Worm (Caenorhabditis elegans): ENCODE data around the gene F59E12.1.

F59E12.1 gene

DNA sequence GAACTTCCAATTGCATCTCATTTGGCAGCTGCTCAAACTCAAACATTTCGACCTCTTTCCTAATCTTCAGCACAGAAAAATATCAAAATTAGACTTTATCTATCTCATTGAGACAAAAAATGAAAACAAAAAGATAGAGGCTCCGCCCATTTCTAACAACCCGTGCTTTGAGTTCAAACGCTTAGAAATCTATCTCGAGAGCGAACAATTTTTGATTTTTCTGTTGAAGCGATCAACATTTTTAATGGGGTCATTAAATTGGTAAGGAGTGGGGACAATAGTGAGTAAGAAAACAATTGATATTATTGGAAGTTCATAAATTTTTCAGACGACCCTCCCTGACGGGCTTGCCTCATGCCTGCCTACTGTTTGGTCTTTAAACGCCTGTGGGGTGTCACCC lies 44.6 kb downstream of the F59E12.1 start, which contains the start of the genes C25H3.10 and C25H3.1:
Gene C25H3.10 (minus strand): TSS at position 101 of the 400 bp plus-strand sequence.
Gene C25H3.1 (plus strand): TSS at position 203 of the 400 bp plus-strand sequence.
- TF ChIP-seq egl-5 (tag; optimal IDR thresholded peaks at IDR 0.05) (peak; percentile 74), pha-4 (tag; optimal IDR thresholded peaks at IDR 0.05) (no peak)

DNA sequence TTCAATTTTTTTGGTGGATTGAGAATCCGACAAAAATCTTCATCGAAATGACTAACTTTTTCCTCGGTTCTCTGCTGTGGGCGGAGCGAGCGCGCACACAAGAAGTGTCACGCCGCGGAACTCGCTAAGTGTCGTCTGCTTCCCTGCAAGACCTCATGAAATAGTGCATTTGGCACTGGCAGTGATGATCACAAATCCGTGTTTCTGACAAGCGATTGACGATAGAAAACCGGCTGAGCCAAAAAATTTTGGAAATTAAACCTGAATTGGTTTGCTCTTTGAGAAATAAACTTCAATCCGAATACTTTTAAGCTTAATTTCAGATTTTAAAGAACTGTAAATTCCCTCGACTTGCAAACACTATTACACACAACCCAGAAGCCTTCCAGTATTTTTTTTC lies 47.2 kb downstream of the F59E12.1 start:
- peak; percentile 42 for TF ChIP-seq pha-4 (tag; optimal IDR thresholded peaks at IDR 0.05)
- peak; percentile 39 for TF ChIP-seq hmg-11 (tag; optimal IDR thresholded peaks at IDR 0.05)
- TF ChIP-seq unc-62 (GFP tag; optimal IDR thresholded peaks at IDR 0.05) = no peak
- peak; percentile 40 for TF ChIP-seq ceh-82 (tag; optimal IDR thresholded peaks at IDR 0.05)
- no peak for TF ChIP-seq egl-27 (tag; optimal IDR thresholded peaks at IDR 0.05)
- peak; percentile 96 for TF ChIP-seq ama-1 (optimal IDR thresholded peaks at IDR 0.05)
- no peak for TF ChIP-seq elt-1 (tag; optimal IDR thresholded peaks at IDR 0.05)
- TF ChIP-seq ceh-28 (tag; optimal IDR thresholded peaks at IDR 0.05) = peak; percentile 14
- TF ChIP-seq skn-1 (tag; optimal IDR thresholded peaks at IDR 0.05) = peak; percentile 26
- peak; percentile 50 for TF ChIP-seq R02D3.7 (tag; optimal IDR thresholded peaks at IDR 0.05)
- peak; percentile 81 for TF ChIP-seq nhr-23 (tag; optimal IDR thresholded peaks at IDR 0.05)
- TF ChIP-seq fos-1 (tag; optimal IDR thresholded peaks at IDR 0.05) = no peak
- TF ChIP-seq mdl-1 (tag; optimal IDR thresholded peaks at IDR 0.05) = no peak
- TF ChIP-seq aly-2 (tag; optimal IDR thresholded peaks at IDR 0.05) = peak; percentile 81
- peak; percentile 40 for TF ChIP-seq pqm-1 (tag; optimal IDR thresholded peaks at IDR 0.05)
- no peak for TF ChIP-seq ceh-9 (tag; optimal IDR thresholded peaks at IDR 0.05)
- TF ChIP-seq nhr-43 (tag; optimal IDR thresholded peaks at IDR 0.05; ENCODE audit: poor library complexity, severe bottlenecking) = peak; percentile 68
- peak; percentile 71 for TF ChIP-seq elt-2 (tag; optimal IDR thresholded peaks at IDR 0.05)
- TF ChIP-seq tbx-2 (tag; optimal IDR thresholded peaks at IDR 0.05) = peak; percentile 38
- peak; percentile 0 for TF ChIP-seq lsy-12 (tag; optimal IDR thresholded peaks at IDR 0.05)
- no peak for TF ChIP-seq nhr-28 (tag; optimal IDR thresholded peaks at IDR 0.05)
- TF ChIP-seq eor-1 (tag; optimal IDR thresholded peaks at IDR 0.05) = no peak
- no peak for TF ChIP-seq elt-3 (tag; optimal IDR thresholded peaks at IDR 0.05)
- TF ChIP-seq ZK546.5 (tag; optimal IDR thresholded peaks at IDR 0.05) = no peak
- TF ChIP-seq nfya-1 (tag; optimal IDR thresholded peaks at IDR 0.05; ENCODE audit: insufficient read depth) = peak; percentile 78
- peak; percentile 41 for TF ChIP-seq nhr-77 (tag; optimal IDR thresholded peaks at IDR 0.05)
- TF ChIP-seq sea-2 (GFP tag; optimal IDR thresholded peaks at IDR 0.05) = no peak
- TF ChIP-seq fkh-10 (GFP tag; optimal IDR thresholded peaks at IDR 0.05) = no peak
- no peak for TF ChIP-seq nhr-237 (tag; optimal IDR thresholded peaks at IDR 0.05)
- TF ChIP-seq nhr-76 (tag; optimal IDR thresholded peaks at IDR 0.05) = no peak
- TF ChIP-seq snpc-4 (tag; optimal IDR thresholded peaks at IDR 0.05) = peak; percentile 99
- no peak for TF ChIP-seq nhr-67 (tag; optimal IDR thresholded peaks at IDR 0.05)
- TF ChIP-seq jun-1 (tag; optimal IDR thresholded peaks at IDR 0.05) = no peak
- no peak for TF ChIP-seq zag-1 (tag; optimal IDR thresholded peaks at IDR 0.05)
- peak; percentile 10 for TF ChIP-seq lin-39 (tag; optimal IDR thresholded peaks at IDR 0.05)
- TF ChIP-seq ceh-16 (tag; optimal IDR thresholded peaks at IDR 0.05) = no peak
- no peak for TF ChIP-seq egl-5 (tag; optimal IDR thresholded peaks at IDR 0.05)
- peak; percentile 29 for TF ChIP-seq lin-15B (tag; optimal IDR thresholded peaks at IDR 0.05)
- no peak for TF ChIP-seq ztf-4 (tag; optimal IDR thresholded peaks at IDR 0.05)
- TF ChIP-seq nhr-25 (tag; optimal IDR thresholded peaks at IDR 0.05) = peak; percentile 59

DNA sequence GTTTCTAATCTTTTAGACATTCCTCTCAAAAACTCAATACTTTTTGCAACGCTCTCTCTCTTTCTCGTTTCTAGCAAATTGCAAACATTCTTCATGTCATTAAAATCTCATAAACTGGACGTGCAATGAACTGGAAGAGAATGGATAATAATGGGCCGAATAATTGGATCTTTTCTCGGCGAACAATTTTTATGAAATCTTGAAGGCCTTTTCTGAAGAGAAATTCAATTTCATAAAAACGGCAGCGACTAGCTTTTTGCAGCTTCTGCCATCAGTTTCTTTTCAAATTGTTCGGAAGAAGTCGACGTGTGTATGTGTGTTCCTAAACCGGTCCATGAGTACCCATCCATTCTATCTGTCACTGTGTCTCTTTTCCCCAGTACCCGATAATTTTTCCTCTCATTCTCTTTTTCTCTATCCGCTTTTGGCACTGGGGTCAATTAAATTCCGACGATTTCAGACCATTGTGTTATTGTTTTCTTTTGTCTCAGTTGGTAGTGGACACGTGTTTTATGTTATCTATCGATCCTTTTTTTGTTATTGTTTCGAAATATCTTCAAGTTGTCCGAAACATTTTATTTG lies 48.4 kb downstream of the F59E12.1 start:
- TF ChIP-seq ceh-16 (tag; optimal IDR thresholded peaks at IDR 0.05) = no peak
- no peak for TF ChIP-seq nhr-11 (tag; optimal IDR thresholded peaks at IDR 0.05)
- TF ChIP-seq ceh-9 (tag; optimal IDR thresholded peaks at IDR 0.05) = no peak
- TF ChIP-seq ztf-11 (tag; optimal IDR thresholded peaks at IDR 0.05) = no peak
- peak; percentile 62 for TF ChIP-seq nhr-25 (tag; optimal IDR thresholded peaks at IDR 0.05)
- peak; percentile 13 for TF ChIP-seq nhr-23 (tag; optimal IDR thresholded peaks at IDR 0.05)
- peak; percentile 91 for TF ChIP-seq egl-5 (tag; optimal IDR thresholded peaks at IDR 0.05)
- TF ChIP-seq ZK546.5 (tag; optimal IDR thresholded peaks at IDR 0.05) = no peak
- TF ChIP-seq nhr-76 (tag; optimal IDR thresholded peaks at IDR 0.05) = no peak
- no peak for TF ChIP-seq sea-2 (GFP tag; optimal IDR thresholded peaks at IDR 0.05)
- peak; percentile 30 for TF ChIP-seq hmg-11 (tag; optimal IDR thresholded peaks at IDR 0.05)
- TF ChIP-seq fkh-10 (GFP tag; optimal IDR thresholded peaks at IDR 0.05) = no peak
- no peak for TF ChIP-seq eor-1 (tag; optimal IDR thresholded peaks at IDR 0.05)
- TF ChIP-seq snpc-4 (tag; optimal IDR thresholded peaks at IDR 0.05) = peak; percentile 11
- TF ChIP-seq ama-1 (optimal IDR thresholded peaks at IDR 0.05) = no peak
- no peak for TF ChIP-seq ceh-28 (tag; optimal IDR thresholded peaks at IDR 0.05)

Data from whole organism, L3 larva.